Worm (Caenorhabditis elegans): Measurements from ENCODE around the gene ZK666.14.
A peak's percentile ranks its signal among the peaks of the same experiment; 100 is the strongest.

DNA sequence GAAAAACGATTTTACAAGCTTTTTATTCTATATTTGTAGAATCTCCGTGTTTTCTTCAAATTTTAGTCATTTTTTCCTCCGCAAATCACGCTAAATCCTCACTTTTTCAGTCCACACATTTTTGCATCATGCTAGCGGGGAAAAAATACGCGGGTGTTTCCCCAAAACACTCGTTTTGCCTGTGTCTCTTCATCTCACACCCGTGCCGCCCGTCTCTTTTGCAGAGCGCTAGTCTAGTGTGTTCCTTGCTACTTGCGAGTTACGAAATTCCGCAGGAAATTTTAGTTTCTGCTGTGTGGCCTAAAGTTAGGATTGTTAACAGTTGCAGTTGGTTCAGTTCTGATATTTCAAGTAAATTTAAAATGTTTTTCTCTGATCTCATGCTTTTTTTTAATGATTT lies 48.8 kb upstream of the ZK666.14 start:
- TF ChIP-seq R02D3.7 (tag; optimal IDR thresholded peaks at IDR 0.05) = no peak
- peak; percentile 64 for TF ChIP-seq hmg-1.1 (GFP tag; IDR thresholded peaks at IDR 0.05)
- no peak for TF ChIP-seq pqm-1 (tag; optimal IDR thresholded peaks at IDR 0.05)
- no peak for TF ChIP-seq F49E8.2 (tag; optimal IDR thresholded peaks at IDR 0.05; ENCODE audit: borderline replicate concordance)
- no peak for TF ChIP-seq unc-39 (tag; optimal IDR thresholded peaks at IDR 0.05)
- TF ChIP-seq nhr-77 (tag; optimal IDR thresholded peaks at IDR 0.05) = no peak
- no peak for TF ChIP-seq Y5F2A.4 (GFP tag; optimal IDR thresholded peaks at IDR 0.05)
- TF ChIP-seq jun-1 (tag; optimal IDR thresholded peaks at IDR 0.05) = no peak
- TF ChIP-seq saeg-2 (GFP tag; IDR thresholded peaks at IDR 0.05) = no peak
- peak; percentile 28 for TF ChIP-seq hlh-11 (tag; optimal IDR thresholded peaks at IDR 0.05)
- TF ChIP-seq php-3 (GFP tag; IDR thresholded peaks at IDR 0.05) = no peak

Measured in whole organism, L4 larva.